Worm (Caenorhabditis elegans): ENCODE measurements around the gene psd-1.

The psd-1 gene

ce11 chrIII:7232782-7233181 is 42.4 kb downstream of the psd-1 start, which contains the start of gene adr-2:
TSS of gene adr-2 (minus strand) at chrIII:7232882.
- no peak for TF ChIP-seq unc-130 (GFP tag; optimal IDR thresholded peaks at IDR 0.05)
- TF ChIP-seq php-3 (GFP tag; IDR thresholded peaks at IDR 0.05) = no peak
- TF ChIP-seq nhr-111 (GFP tag; optimal IDR thresholded peaks at IDR 0.05) = no peak
- no peak for TF ChIP-seq mxl-2 (GFP tag; conservative IDR thresholded peaks at IDR 0.05)

ce11 chrIII:7230841-7231240 is 44.4 kb downstream of the psd-1 start, which contains the start of gene R151.10:
TSS of gene R151.10 (minus strand) at chrIII:7230941.
- TF ChIP-seq nhr-237 (tag; optimal IDR thresholded peaks at IDR 0.05) (no peak), nhr-48 (tag; optimal IDR thresholded peaks at IDR 0.05) (no peak), lin-38 (GFP tag; IDR thresholded peaks at IDR 0.05) (peak; percentile 29; the same call in 1 of the 2 replicates), unc-62 (GFP tag; optimal IDR thresholded peaks at IDR 0.05 in 1 of 2) (peak in 1 of 2 experiments; percentile 66), unc-62 (tag; optimal IDR thresholded peaks at IDR 0.05) (no peak), arid-1 (GFP tag; conservative IDR thresholded peaks at IDR 0.05) (0 out of 2 replicates have a peak, but pooled peaks have one; percentile 16), duxl-1 (tag; optimal IDR thresholded peaks at IDR 0.05; ENCODE audit: poor library complexity) (no peak)

ce11 chrIII:7229687-7230086 is 45.5 kb downstream of the psd-1 start, which contains the start of gene R151.8:
TSS of gene R151.8 (minus strand) at chrIII:7229787.
- TF ChIP-seq dmd-9 (GFP tag; IDR thresholded peaks at IDR 0.05) (no peak), fos-1 (tag; optimal IDR thresholded peaks at IDR 0.05) (no peak), tra-1 (GFP tag; IDR thresholded peaks at IDR 0.05) (no peak), nhr-10 (tag; optimal IDR thresholded peaks at IDR 0.05) (no peak), Y5F2A.4 (GFP tag; optimal IDR thresholded peaks at IDR 0.05) (no peak), lin-15B (tag; optimal IDR thresholded peaks at IDR 0.05) (no peak), zip-11 (GFP tag; IDR thresholded peaks at IDR 0.05) (no peak), egl-27 (tag; optimal IDR thresholded peaks at IDR 0.05) (no peak), saeg-2 (GFP tag; IDR thresholded peaks at IDR 0.05) (no peak), set-16 (GFP tag; IDR thresholded peaks at IDR 0.05) (no peak), pqm-1 (tag; optimal IDR thresholded peaks at IDR 0.05) (no peak)

- no peak for TF ChIP-seq ztf-7 (tag; optimal IDR thresholded peaks at IDR 0.05)
- no peak for TF ChIP-seq daf-19 (GFP tag; conservative IDR thresholded peaks at IDR 0.05)
- TF ChIP-seq aly-2 (tag; optimal IDR thresholded peaks at IDR 0.05) = no peak
- TF ChIP-seq mxl-3 (GFP tag; optimal IDR thresholded peaks at IDR 0.05) = no peak
- TF ChIP-seq mes-2 (tag; optimal IDR thresholded peaks at IDR 0.05; ENCODE audit: poor library complexity, severe bottlenecking) = no peak
- TF ChIP-seq T20F7.1 (GFP tag; optimal IDR thresholded peaks at IDR 0.05) = no peak
- TF ChIP-seq hmg-1.1 (GFP tag; IDR thresholded peaks at IDR 0.05) = no peak
- no peak for TF ChIP-seq nhr-77 (tag; optimal IDR thresholded peaks at IDR 0.05)
- no peak for TF ChIP-seq T26A8.4 (GFP tag; IDR thresholded peaks at IDR 0.05)
- no peak for TF ChIP-seq hlh-11 (tag; optimal IDR thresholded peaks at IDR 0.05)
These were observed 48.6 kb downstream of the psd-1 start, which contains the start of gene hsp-75 for ce11 chrIII:7226607-7227006. TSS of gene hsp-75 (minus strand) at chrIII:7226707.

- no peak for TF ChIP-seq ctbp-1 (GFP tag; IDR thresholded peaks at IDR 0.05)
- TF ChIP-seq nhr-28 (tag; optimal IDR thresholded peaks at IDR 0.05) = no peak
- TF ChIP-seq F26F4.8 (GFP tag; conservative IDR thresholded peaks at IDR 0.05) = no peak
- no peak for TF ChIP-seq nhr-102 (tag; optimal IDR thresholded peaks at IDR 0.05)
- no peak for TF ChIP-seq ceh-44 (GFP tag; IDR thresholded peaks at IDR 0.05)
- no peak for TF ChIP-seq egl-27 (tag; optimal IDR thresholded peaks at IDR 0.05)
- no peak for TF ChIP-seq F37D6.2 (tag; optimal IDR thresholded peaks at IDR 0.05)
- no peak for TF ChIP-seq zfp-2 (tag; optimal IDR thresholded peaks at IDR 0.05)
- TF ChIP-seq Y48G9A.11 (GFP tag; IDR thresholded peaks at IDR 0.05) = no peak
- TF ChIP-seq gei-8 (GFP tag; optimal IDR thresholded peaks at IDR 0.05) = no peak
- no peak for TF ChIP-seq unc-130 (GFP tag; optimal IDR thresholded peaks at IDR 0.05)
- TF ChIP-seq vab-7 (GFP tag; IDR thresholded peaks at IDR 0.05) = no peak
- no peak for TF ChIP-seq rbr-2 (tag; optimal IDR thresholded peaks at IDR 0.05)
- no peak for TF ChIP-seq dve-1 (tag; optimal IDR thresholded peaks at IDR 0.05; ENCODE audit: insufficient read depth)
These were observed 52.2 kb downstream of the psd-1 start, which contains the start of gene der-2 for ce11 chrIII:7223029-7223428. TSS of gene der-2 (minus strand) at chrIII:7223129.
